Fruit fly (Drosophila melanogaster): ENCODE data around the gene GstT4.
A peak's percentile ranks its signal among the peaks of the same experiment; 100 is the strongest.

DNA sequence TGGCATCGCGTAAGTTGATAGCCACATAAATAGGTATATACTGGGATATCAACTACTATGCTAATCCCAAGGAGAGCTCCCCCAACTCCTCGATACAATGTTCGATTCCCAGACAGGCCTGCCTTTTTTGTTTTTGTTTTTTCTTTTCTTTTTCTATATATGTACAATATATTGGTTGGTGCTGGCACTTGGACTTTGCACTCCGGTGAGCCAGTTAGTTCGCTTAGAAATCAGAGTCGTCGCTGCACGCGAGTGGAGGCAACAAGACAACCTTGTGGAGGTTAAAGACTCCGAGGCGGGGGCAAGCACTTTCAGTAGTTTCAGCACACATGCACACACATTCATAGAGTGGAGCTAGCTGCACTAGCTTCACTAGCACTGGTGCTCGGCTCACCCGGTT lies 1.7 kb downstream of the GstT4 start:
- TF ChIP-seq CG8301 (tag; optimal IDR thresholded peaks at IDR 0.05) (peak; percentile 2), D1 (tag; optimal IDR thresholded peaks at IDR 0.05) (no peak)
